Fruit fly (Drosophila melanogaster) whole organism, embryonic: ENCODE results near the gene CG2685.

ENCODE experiments used
- Antp ChIP-seq: fragments of 200-800 bp; sonication (Bioruptor generic); optimal IDR thresholded peaks from 3 replicates; lab custom pipeline; 2016; ENCODE audit warnings: missing biosample characterization, missing genetic modification characterization
- Atf3 ChIP-seq: fragments of 200-800 bp; sonication (Bioruptor generic); optimal IDR thresholded peaks from 3 replicates; lab custom pipeline; 2016; ENCODE audit warnings: missing biosample characterization, missing genetic modification characterization
- BEAF-32 ChIP-seq: fragments of 200-800 bp; sonication (Bioruptor generic); optimal IDR thresholded peaks from 3 replicates; lab custom pipeline; 2017; ENCODE audit warnings: missing biosample characterization, missing genetic modification characterization, mild to moderate bottlenecking, moderate library complexity, missing genetic modification reagents
- Bteb2 ChIP-seq: fragments of 200-800 bp; sonication (Bioruptor generic); optimal IDR thresholded peaks from 2 replicates; lab custom pipeline; 2016; ENCODE audit warnings: missing biosample characterization, missing genetic modification characterization
- C15 ChIP-seq: fragments of 200-800 bp; sonication (Bioruptor generic); IDR thresholded peaks from 3 replicates; pipeline ENCODE4 v1.3.6; 2022; ENCODE audit warnings: missing biosample characterization, missing genetic modification characterization
- CG10366 ChIP-seq: fragments of 200-800 bp; sonication (Bioruptor generic); IDR thresholded peaks from 2 replicates; pipeline ENCODE4 v1.3.6; 2022; ENCODE audit warnings: missing biosample characterization, missing genetic modification characterization
- CG11085 ChIP-seq: fragments of 200-800 bp; sonication (Bioruptor generic); IDR thresholded peaks from 2 replicates; pipeline ENCODE4 v1.3.6; 2022; ENCODE audit warnings: missing biosample characterization, missing genetic modification characterization
- CG11504 ChIP-seq: fragments of 200-800 bp; sonication (Bioruptor generic); optimal IDR thresholded peaks from 3 replicates; lab custom pipeline; 2019; ENCODE audit warnings: missing biosample characterization, mild to moderate bottlenecking, missing genetic modification characterization, moderate library complexity
- CG12236 ChIP-seq: fragments of 200-800 bp; sonication (Bioruptor generic); optimal IDR thresholded peaks from 2 replicates; lab custom pipeline; 2016; ENCODE audit warnings: missing biosample characterization, missing genetic modification characterization
- CG18599 ChIP-seq: fragments of 200-800 bp; sonication (Bioruptor generic); optimal IDR thresholded peaks from 3 replicates; lab custom pipeline; 2017; ENCODE audit warnings: missing biosample characterization, missing genetic modification characterization, mild to moderate bottlenecking, moderate library complexity, missing genetic modification reagents
- CG2129 ChIP-seq: fragments of 200-800 bp; sonication (Bioruptor generic); IDR thresholded peaks from 2 replicates; pipeline ENCODE4 v1.3.6; 2022; ENCODE audit warnings: missing biosample characterization, missing genetic modification characterization; ENCODE audit not compliant: partially characterized antibody
- CG2199 ChIP-seq: fragments of 200-800 bp; sonication (Bioruptor generic); IDR thresholded peaks from 3 replicates; pipeline ENCODE4 v1.3.6; 2022; ENCODE audit warnings: missing biosample characterization, missing genetic modification characterization
- CG30020 ChIP-seq: fragments of 200-800 bp; optimal IDR thresholded peaks from 2 replicates; lab custom pipeline; 2019; ENCODE audit warnings: missing biosample characterization, mild to moderate bottlenecking, missing genetic modification characterization, moderate library complexity
- CG32772 ChIP-seq: fragments of 200-800 bp; sonication (Bioruptor generic); IDR thresholded peaks from 2 replicates; pipeline ENCODE4 v1.3.6; 2022; ENCODE audit warnings: missing biosample characterization, missing genetic modification characterization
- CG34224 ChIP-seq: fragments of 200-800 bp; sonication (Bioruptor generic); IDR thresholded peaks from 3 replicates; pipeline ENCODE4 v1.3.6; 2022; ENCODE audit warnings: missing biosample characterization, missing genetic modification characterization; ENCODE audit not compliant: partially characterized antibody
- CG34376 ChIP-seq: fragments of 200-800 bp; sonication (Bioruptor generic); optimal IDR thresholded peaks from 2 replicates; lab custom pipeline; 2018; ENCODE audit warnings: missing biosample characterization, mild to moderate bottlenecking, missing genetic modification characterization
- CG4617 ChIP-seq: fragments of 200-800 bp; sonication (Bioruptor generic); optimal IDR thresholded peaks from 3 replicates; lab custom pipeline; 2016; ENCODE audit warnings: missing biosample characterization, missing genetic modification characterization, borderline replicate concordance
- CG7839 ChIP-seq: fragments of 200-800 bp; sonication (Bioruptor generic); optimal IDR thresholded peaks from 3 replicates; lab custom pipeline; 2018; ENCODE audit warnings: missing biosample characterization, mild to moderate bottlenecking, missing genetic modification characterization, moderate library complexity
- CG7963 ChIP-seq: fragments of 200-800 bp; sonication (Bioruptor generic); IDR thresholded peaks from 3 replicates; pipeline ENCODE4 v1.3.6; 2022; ENCODE audit warnings: missing biosample characterization, missing genetic modification characterization; ENCODE audit not compliant: partially characterized antibody
- CG8281 ChIP-seq: fragments of 200-800 bp; sonication (Bioruptor generic); optimal IDR thresholded peaks from 2 replicates; lab custom pipeline; 2018; ENCODE audit warnings: missing biosample characterization, mild to moderate bottlenecking, missing genetic modification characterization, moderate library complexity
- CG8924 ChIP-seq: fragments of 200-800 bp; optimal IDR thresholded peaks from 3 replicates; lab custom pipeline; 2019; ENCODE audit warnings: missing biosample characterization, mild to moderate bottlenecking, missing genetic modification characterization, moderate library complexity
- CHES-1-like ChIP-seq: fragments of 200-800 bp; sonication (Bioruptor generic); optimal IDR thresholded peaks from 2 replicates; lab custom pipeline; 2016; ENCODE audit warnings: missing biosample characterization, missing genetic modification characterization
- CTCF ChIP-seq: fragments of 200-800 bp; sonication (Bioruptor generic); optimal IDR thresholded peaks from 2 replicates; lab custom pipeline; 2017; ENCODE audit warnings: missing biosample characterization, mild to moderate bottlenecking, missing genetic modification characterization, moderate library complexity
- Deaf1 ChIP-seq: fragments of 200-800 bp; optimal IDR thresholded peaks from 3 replicates; lab custom pipeline; 2019; ENCODE audit warnings: missing biosample characterization, mild to moderate bottlenecking, missing genetic modification characterization, moderate library complexity
- Gug ChIP-seq: fragments of 200-800 bp; sonication (Bioruptor generic); IDR thresholded peaks from 4 replicates; pipeline ENCODE4 v1.3.6; 2022; ENCODE audit warnings: missing biosample characterization, missing genetic modification characterization
- HLHmδ ChIP-seq: fragments of 200-800 bp; sonication (Bioruptor generic); optimal IDR thresholded peaks from 2 replicates; lab custom pipeline; 2018; ENCODE audit warnings: missing biosample characterization, mild to moderate bottlenecking, missing genetic modification characterization, moderate library complexity
- Hand ChIP-seq: fragments of 200-800 bp; sonication (Bioruptor generic); optimal IDR thresholded peaks from 2 replicates; lab custom pipeline; 2017; ENCODE audit warnings: mild to moderate bottlenecking, missing biosample characterization, missing genetic modification reagents, missing genetic modification characterization
- NC2α ChIP-seq: fragments of 200-800 bp; sonication (Bioruptor generic); optimal IDR thresholded peaks from 2 replicates; lab custom pipeline; 2016; ENCODE audit warnings: missing biosample characterization, missing genetic modification characterization
- Xbp1 ChIP-seq: fragments of 200-800 bp; sonication (Bioruptor generic); optimal IDR thresholded peaks from 3 replicates; lab custom pipeline; 2016; ENCODE audit warnings: missing biosample characterization, mild to moderate bottlenecking, missing genetic modification characterization
- bbx ChIP-seq: fragments of 200-800 bp; sonication (Bioruptor generic); IDR thresholded peaks from 2 replicates; pipeline ENCODE4 v1.3.6; 2022; ENCODE audit warnings: missing biosample characterization, missing genetic modification characterization; ENCODE audit not compliant: partially characterized antibody
- bcd ChIP-seq: fragments of 200-800 bp; sonication (Bioruptor generic); optimal IDR thresholded peaks from 2 replicates; lab custom pipeline; 2017; ENCODE audit warnings: missing biosample characterization, mild to moderate bottlenecking, missing genetic modification characterization
- chif ChIP-seq, 2 experiments: fragments of 200-800 bp; sonication (Bioruptor generic); optimal IDR thresholded peaks; 3 replicates each; lab custom pipeline; 2016; ENCODE audit warnings: missing biosample characterization in 2 of 2, missing genetic modification characterization in 2 of 2
- crp ChIP-seq, 2 experiments: fragments of 200-800 bp; sonication (Bioruptor generic); optimal IDR thresholded peaks; 2 replicates in 1 of 2; 3 replicates in 1 of 2; lab custom pipeline; 2017; ENCODE audit warnings: missing biosample characterization in 2 of 2, missing genetic modification characterization in 2 of 2, mild to moderate bottlenecking in 1 of 2, moderate library complexity in 1 of 2
- dan ChIP-seq: fragments of 200-800 bp; sonication (Bioruptor generic); IDR thresholded peaks from 2 replicates; pipeline ENCODE4 v1.3.6; 2022; ENCODE audit warnings: missing biosample characterization, missing genetic modification characterization
- danr ChIP-seq: fragments of 200-800 bp; sonication (Bioruptor generic); IDR thresholded peaks from 2 replicates; pipeline ENCODE4 v1.3.6; 2022; ENCODE audit warnings: missing biosample characterization, missing genetic modification characterization
- dm ChIP-seq: fragments of 200-800 bp; sonication (Bioruptor generic); optimal IDR thresholded peaks from 3 replicates; lab custom pipeline; 2016; ENCODE audit warnings: missing biosample characterization, missing genetic modification characterization
- dmrt99B ChIP-seq: fragments of 200-800 bp; sonication (Bioruptor generic); optimal IDR thresholded peaks from 2 replicates; lab custom pipeline; 2018; ENCODE audit warnings: missing biosample characterization, mild to moderate bottlenecking, missing genetic modification characterization, moderate library complexity
- dpn ChIP-seq, 2 experiments: fragments of 200-800 bp; sonication (Bioruptor generic); optimal IDR thresholded peaks; 3 replicates each; lab custom pipeline; 2016; ENCODE audit warnings: missing biosample characterization in 2 of 2, missing genetic modification characterization in 2 of 2
- dysf ChIP-seq: fragments of 200-800 bp; sonication (Bioruptor generic); IDR thresholded peaks from 3 replicates; pipeline ENCODE4 v1.3.6; 2022; ENCODE audit warnings: missing biosample characterization, missing genetic modification characterization
- ewg ChIP-seq: fragments of 200-800 bp; sonication (Bioruptor generic); optimal IDR thresholded peaks from 3 replicates; lab custom pipeline; 2017; ENCODE audit warnings: mild to moderate bottlenecking, missing biosample characterization, missing genetic modification reagents, missing genetic modification characterization
- fd102C ChIP-seq: fragments of 200-800 bp; sonication (Bioruptor generic); optimal IDR thresholded peaks from 2 replicates; lab custom pipeline; 2018; ENCODE audit warnings: missing biosample characterization, mild to moderate bottlenecking, missing genetic modification characterization, moderate library complexity
- ken ChIP-seq: fragments of 200-800 bp; sonication (Bioruptor generic); IDR thresholded peaks from 3 replicates; pipeline ENCODE4 v1.3.6; 2022; ENCODE audit warnings: missing biosample characterization, missing genetic modification characterization
- lola ChIP-seq, 3 experiments: fragments of >200 bp in 2 of 3; fragments of 200-800 bp in 1 of 3; sonication (Bioruptor generic) in 1 of 3; optimal IDR thresholded peaks; 2 replicates each; lab custom pipeline; 2017 to 2019; ENCODE audit warnings: missing biosample characterization in 3 of 3, missing genetic modification characterization in 3 of 3, mild to moderate bottlenecking in 1 of 3, moderate library complexity in 1 of 3
- p53 ChIP-seq: fragments of 200-800 bp; sonication (Bioruptor generic); optimal IDR thresholded peaks from 2 replicates; lab custom pipeline; 2016; ENCODE audit warnings: missing biosample characterization, missing genetic modification characterization
- repo ChIP-seq: fragments of 200-800 bp; sonication (Bioruptor generic); optimal IDR thresholded peaks from 2 replicates; lab custom pipeline; 2016; ENCODE audit warnings: missing biosample characterization, missing genetic modification characterization
- run ChIP-seq: fragments of 200-800 bp; sonication (Bioruptor generic); optimal IDR thresholded peaks from 3 replicates; lab custom pipeline; 2018; ENCODE audit warnings: missing biosample characterization, mild to moderate bottlenecking, missing genetic modification characterization
- salm ChIP-seq: fragments of 200-800 bp; sonication (Bioruptor generic); optimal IDR thresholded peaks from 2 replicates; lab custom pipeline; 2018; ENCODE audit warnings: missing biosample characterization, mild to moderate bottlenecking, missing genetic modification characterization
- slbo ChIP-seq: fragments of 200-800 bp; sonication (Bioruptor generic); IDR thresholded peaks from 2 replicates; pipeline ENCODE4 v1.3.6; 2022; ENCODE audit warnings: missing biosample characterization, missing genetic modification characterization
- so ChIP-seq: fragments of 200-800 bp; sonication (Bioruptor generic); IDR thresholded peaks from 3 replicates; pipeline ENCODE4 v1.3.6; 2022; ENCODE audit warnings: missing biosample characterization, missing genetic modification characterization
- vfl ChIP-seq: fragments of 200-800 bp; sonication (Bioruptor generic); optimal IDR thresholded peaks from 2 replicates; lab custom pipeline; 2016; ENCODE audit warnings: missing biosample characterization, missing genetic modification characterization
- zfh2 ChIP-seq: fragments of 200-800 bp; sonication (Bioruptor generic); optimal IDR thresholded peaks from 2 replicates; lab custom pipeline; 2016; ENCODE audit warnings: missing biosample characterization, missing genetic modification characterization

Gene CG2685

dm6 chrX:2743020-2743419, 29.3 kb upstream of the CG2685 start (continued):
- TF ChIP-seq dmrt99B (tag; lab: Kevin White, UChicago), result peak; percentile 80
- TF ChIP-seq fd102C (GFP tag; lab: Kevin White, UChicago), result no peak
- TF ChIP-seq CG4617, result peak; percentile 28
- TF ChIP-seq BEAF-32 (GFP tag; lab: Kevin White, UChicago), result no peak
- peak; percentile 87 for TF ChIP-seq vfl
- peak in 1 of 2 experiments; percentile 14 for TF ChIP-seq crp (GFP tag; optimal IDR thresholded peaks at IDR 0.05; lab: Kevin White, UChicago)
- peak; percentile 73 for TF ChIP-seq danr (GFP tag; lab: Robert Waterston, UW)
- peak; percentile 59 for TF ChIP-seq dm (GFP tag; lab: Kevin White, UChicago)
- TF ChIP-seq CG32772 (GFP tag; lab: Robert Waterston, UW), result peak; percentile 75
- no peak for TF ChIP-seq CG34376 (GFP tag; lab: Kevin White, UChicago)
- peak; percentile 22 for TF ChIP-seq ewg
- peak; percentile 62 for TF ChIP-seq repo (GFP tag; lab: Kevin White, UChicago)
- peak; percentile 89 for TF ChIP-seq zfh2 (GFP tag; lab: Kevin White, UChicago)
- peak; percentile 92 for TF ChIP-seq dysf
- no peak for TF ChIP-seq Deaf1 (tag; lab: Kevin White, UChicago)
- TF ChIP-seq CG10366 (GFP tag; lab: Robert Waterston, UW), result peak; percentile 89
- TF ChIP-seq HLHmδ (GFP tag; lab: Kevin White, UChicago), result no peak
- TF ChIP-seq CHES-1-like, result peak; percentile 85
- TF ChIP-seq chif (GFP tag; optimal IDR thresholded peaks at IDR 0.05; lab: Kevin White, UChicago), result peak; percentile 56 to 80
- peak; percentile 52 for TF ChIP-seq CG8924 (tag; lab: Kevin White, UChicago)
- TF ChIP-seq lola (GFP tag; optimal IDR thresholded peaks at IDR 0.05; lab: Kevin White, UChicago), result no peak
- peak; percentile 85 for TF ChIP-seq so
- peak; percentile 86 for TF ChIP-seq CG11085 (GFP tag; lab: Robert Waterston, UW)
- no peak for TF ChIP-seq dan (GFP tag; lab: Robert Waterston, UW)
- TF ChIP-seq C15 (GFP tag; lab: Robert Waterston, UW), result peak; percentile 77; the same call in 2 of the 3 replicates
- peak; percentile 74 for TF ChIP-seq bcd (GFP tag; lab: Kevin White, UChicago)
- no peak for TF ChIP-seq CG2129 (GFP tag; lab: Robert Waterston, UW)
- TF ChIP-seq CTCF (GFP tag; lab: Kevin White, UChicago), result no peak
- TF ChIP-seq CG11504, result peak; percentile 80
- peak; percentile 47 for TF ChIP-seq Atf3 (GFP tag; lab: Kevin White, UChicago)
- TF ChIP-seq CG7839, result peak; percentile 88
- TF ChIP-seq Bteb2, result peak; percentile 73
- TF ChIP-seq Hand (GFP tag; lab: Kevin White, UChicago), result peak; percentile 81
- no peak for TF ChIP-seq CG34224
- peak; percentile 84 for TF ChIP-seq Gug
- no peak for TF ChIP-seq p53
- peak; percentile 74 for TF ChIP-seq Xbp1 (GFP tag; lab: Kevin White, UChicago)
- no peak for TF ChIP-seq run (tag; lab: Kevin White, UChicago)
- TF ChIP-seq ken (GFP tag; lab: Robert Waterston, UW), result peak; percentile 84
- TF ChIP-seq CG7963 (GFP tag; lab: Robert Waterston, UW), result no peak
- TF ChIP-seq CG18599, result peak; percentile 92
- TF ChIP-seq dpn (GFP tag; optimal IDR thresholded peaks at IDR 0.05; lab: Kevin White, UChicago), result peak; percentile 80 to 88
- peak; percentile 88 for TF ChIP-seq Antp
- peak; percentile 96 for TF ChIP-seq slbo (GFP tag; lab: Robert Waterston, UW)
- peak; percentile 29 for TF ChIP-seq NC2α
- no peak for TF ChIP-seq bbx
- no peak for TF ChIP-seq CG2199
- TF ChIP-seq salm (tag; lab: Kevin White, UChicago), result peak; percentile 4
- TF ChIP-seq CG30020 (tag; lab: Kevin White, UChicago), result no peak
- peak; percentile 37 for TF ChIP-seq CG8281 (tag; lab: Kevin White, UChicago)
- TF ChIP-seq CG12236 (GFP tag; lab: Kevin White, UChicago), result peak; percentile 20
